Fruit fly (Drosophila melanogaster) whole organism, embryonic: ENCODE results near the gene ph-d.
A peak's percentile ranks its signal among the peaks of the same experiment; 100 is the strongest.

Source experiments
- Awh ChIP-seq: fragments of 200-800 bp; sonication (Bioruptor generic); IDR thresholded peaks from 2 replicates; pipeline ENCODE4, ENCODE4 v1.3.6; 2022; ENCODE audit warnings: missing biosample characterization, missing genetic modification characterization
- Blimp-1 ChIP-seq: fragments of 200-800 bp; sonication (Bioruptor generic); optimal IDR thresholded peaks from 3 replicates; lab custom pipeline; 2018; ENCODE audit warnings: missing biosample characterization, missing genetic modification characterization, mild to moderate bottlenecking, moderate library complexity, missing genetic modification reagents
- CG10431 ChIP-seq: fragments of 200-800 bp; sonication (Bioruptor generic); optimal IDR thresholded peaks from 3 replicates; lab custom pipeline; 2018; ENCODE audit warnings: missing biosample characterization, mild to moderate bottlenecking, missing genetic modification characterization
- CG11456 ChIP-seq: fragments of 200-800 bp; sonication (Bioruptor generic); IDR thresholded peaks from 3 replicates; pipeline ENCODE4 v1.3.6; 2022; ENCODE audit warnings: missing biosample characterization, missing genetic modification characterization
- CG11696 ChIP-seq: fragments of 200-800 bp; sonication (Bioruptor generic); IDR thresholded peaks from 2 replicates; pipeline ENCODE4 v1.3.6; 2022; ENCODE audit warnings: missing biosample characterization, missing genetic modification characterization
- CG13123 ChIP-seq: fragments of 200-800 bp; sonication (Bioruptor generic); optimal IDR thresholded peaks from 2 replicates; lab custom pipeline; 2016; ENCODE audit warnings: missing biosample characterization, missing genetic modification characterization
- CG14965 ChIP-seq: fragments of 200-800 bp; sonication (Bioruptor generic); optimal IDR thresholded peaks from 2 replicates; lab custom pipeline; 2016; ENCODE audit warnings: missing biosample characterization, missing genetic modification characterization, borderline replicate concordance
- CG15269 ChIP-seq: fragments of 200-800 bp; sonication (Bioruptor generic); optimal IDR thresholded peaks from 2 replicates; lab custom pipeline; 2018; ENCODE audit warnings: missing biosample characterization, mild to moderate bottlenecking, missing genetic modification characterization, moderate library complexity
- CG15696 ChIP-seq: fragments of 200-800 bp; sonication (Bioruptor generic); optimal IDR thresholded peaks from 2 replicates; lab custom pipeline; 2019; ENCODE audit warnings: missing biosample characterization, mild to moderate bottlenecking, missing genetic modification characterization, moderate library complexity
- CG17359 ChIP-seq: fragments of 200-800 bp; sonication (Bioruptor generic); optimal IDR thresholded peaks from 3 replicates; lab custom pipeline; 2018; ENCODE audit warnings: missing biosample characterization, mild to moderate bottlenecking, missing genetic modification characterization, moderate library complexity
- CG17385 ChIP-seq: fragments of 200-800 bp; sonication (Bioruptor generic); optimal IDR thresholded peaks from 3 replicates; lab custom pipeline; 2018; ENCODE audit warnings: missing biosample characterization, mild to moderate bottlenecking, missing genetic modification characterization
- CG18764 ChIP-seq: fragments of 200-800 bp; sonication (Bioruptor generic); optimal IDR thresholded peaks from 3 replicates; lab custom pipeline; 2016; ENCODE audit warnings: missing biosample characterization, missing genetic modification characterization
- CG2678 ChIP-seq: fragments of 200-800 bp; sonication (Bioruptor generic); optimal IDR thresholded peaks from 3 replicates; lab custom pipeline; 2019; ENCODE audit warnings: missing biosample characterization, mild to moderate bottlenecking, missing genetic modification characterization, moderate library complexity
- CG4730 ChIP-seq: fragments of 200-800 bp; sonication (Bioruptor generic); IDR thresholded peaks from 2 replicates; pipeline ENCODE4 v1.3.6; 2022; ENCODE audit warnings: missing biosample characterization, missing genetic modification characterization
- CG6654 ChIP-seq: fragments of 200-800 bp; sonication (Bioruptor generic); optimal IDR thresholded peaks from 2 replicates; lab custom pipeline; 2017; ENCODE audit warnings: missing biosample characterization, mild to moderate bottlenecking, missing genetic modification characterization
- CG6689 ChIP-seq: fragments of 200-800 bp; sonication (Bioruptor generic); IDR thresholded peaks from 2 replicates; pipeline ENCODE4 v1.3.6; 2022; ENCODE audit warnings: missing biosample characterization, missing genetic modification characterization
- CG6765 ChIP-seq: fragments of 200-800 bp; sonication (Bioruptor generic); optimal IDR thresholded peaks from 3 replicates; lab custom pipeline; 2017; ENCODE audit warnings: missing biosample characterization, mild to moderate bottlenecking, missing genetic modification characterization
- CG7372 ChIP-seq: fragments of 200-800 bp; sonication (Bioruptor generic); IDR thresholded peaks from 2 replicates; pipeline ENCODE4 v1.3.6; 2022; ENCODE audit warnings: missing biosample characterization, missing genetic modification characterization
- Camta ChIP-seq: fragments of 200-800 bp; sonication (Bioruptor generic); optimal IDR thresholded peaks from 2 replicates; lab custom pipeline; 2016; ENCODE audit warnings: missing biosample characterization, missing genetic modification characterization
- D19A ChIP-seq: fragments of 200-800 bp; optimal IDR thresholded peaks from 3 replicates; lab custom pipeline; 2019; ENCODE audit warnings: missing biosample characterization, mild to moderate bottlenecking, missing genetic modification characterization, moderate library complexity
- Elba2 ChIP-seq: fragments of 200-800 bp; sonication (Bioruptor generic); optimal IDR thresholded peaks from 3 replicates; lab custom pipeline; 2016; ENCODE audit warnings: missing biosample characterization, missing genetic modification characterization
- Ets97D ChIP-seq: fragments of 200-800 bp; sonication (Bioruptor generic); optimal IDR thresholded peaks from 3 replicates; lab custom pipeline; 2016; ENCODE audit warnings: missing biosample characterization, missing genetic modification characterization
- Hmr ChIP-seq: fragments of 200-800 bp; sonication (Bioruptor generic); optimal IDR thresholded peaks from 3 replicates; lab custom pipeline; 2017; ENCODE audit warnings: mild to moderate bottlenecking, missing biosample characterization, missing genetic modification reagents, missing genetic modification characterization
- Hr39 ChIP-seq: fragments of >200 bp; optimal IDR thresholded peaks from 2 replicates; lab custom pipeline; 2017
- Hsf ChIP-seq: fragments of 200-800 bp; sonication (Bioruptor generic); optimal IDR thresholded peaks from 3 replicates; lab custom pipeline; 2016; ENCODE audit warnings: missing biosample characterization, missing genetic modification characterization
- MTF-1 ChIP-seq: fragments of 200-800 bp; sonication (Bioruptor generic); optimal IDR thresholded peaks from 2 replicates; lab custom pipeline; 2018; ENCODE audit warnings: missing biosample characterization, mild to moderate bottlenecking, missing genetic modification characterization, borderline replicate concordance
- NC2β ChIP-seq: fragments of 200-800 bp; sonication (Bioruptor generic); optimal IDR thresholded peaks from 2 replicates; lab custom pipeline; 2016; ENCODE audit warnings: missing biosample characterization, missing genetic modification characterization
- TFAM ChIP-seq: fragments of 200-800 bp; sonication (Bioruptor generic); optimal IDR thresholded peaks from 2 replicates; lab custom pipeline; 2017; ENCODE audit warnings: missing biosample characterization, missing genetic modification characterization, inconsistent platforms
- az2 ChIP-seq: fragments of 200-800 bp; sonication (Bioruptor generic); optimal IDR thresholded peaks from 3 replicates; lab custom pipeline; 2016; ENCODE audit warnings: missing biosample characterization, missing genetic modification characterization
- bab2 ChIP-seq: fragments of 200-800 bp; sonication (Bioruptor generic); optimal IDR thresholded peaks from 2 replicates; lab custom pipeline; 2016; ENCODE audit warnings: missing biosample characterization, missing genetic modification characterization
- chif ChIP-seq, 2 experiments: fragments of 200-800 bp; sonication (Bioruptor generic); optimal IDR thresholded peaks; 3 replicates each; lab custom pipeline; 2016; ENCODE audit warnings: missing biosample characterization in 2 of 2, missing genetic modification characterization in 2 of 2
- crc ChIP-seq: fragments of 200-800 bp; sonication (Bioruptor generic); optimal IDR thresholded peaks from 2 replicates; lab custom pipeline; 2016; ENCODE audit warnings: missing biosample characterization, missing genetic modification characterization
- cwo ChIP-seq: fragments of 200-800 bp; sonication (Bioruptor generic); optimal IDR thresholded peaks from 3 replicates; lab custom pipeline; 2017; ENCODE audit warnings: missing biosample characterization, missing genetic modification characterization, mild to moderate bottlenecking, moderate library complexity, missing genetic modification reagents
- dmrt11E ChIP-seq: fragments of 200-800 bp; sonication (Bioruptor generic); optimal IDR thresholded peaks from 3 replicates; lab custom pipeline; 2018; ENCODE audit warnings: missing biosample characterization, mild to moderate bottlenecking, missing genetic modification characterization, moderate library complexity
- gcm ChIP-seq: fragments of 200-800 bp; sonication (Bioruptor generic); optimal IDR thresholded peaks from 2 replicates; lab custom pipeline; 2019; ENCODE audit warnings: missing biosample characterization, mild to moderate bottlenecking, missing genetic modification characterization, moderate library complexity
- kni ChIP-seq: fragments of 200-800 bp; sonication (Bioruptor generic); optimal IDR thresholded peaks from 3 replicates; lab custom pipeline; 2017; ENCODE audit warnings: mild to moderate bottlenecking, missing biosample characterization, missing genetic modification reagents, missing genetic modification characterization
- luna ChIP-seq: fragments of 200-800 bp; sonication (Bioruptor generic); optimal IDR thresholded peaks from 2 replicates; lab custom pipeline; 2016; ENCODE audit warnings: missing biosample characterization, missing genetic modification characterization
- mirr ChIP-seq: fragments of 200-800 bp; sonication (Bioruptor generic); optimal IDR thresholded peaks from 3 replicates; lab custom pipeline; 2018; ENCODE audit warnings: missing biosample characterization, mild to moderate bottlenecking, missing genetic modification characterization
- pho ChIP-seq: fragments of 200-800 bp; sonication (Bioruptor generic); optimal IDR thresholded peaks from 2 replicates; lab custom pipeline; 2016; ENCODE audit warnings: missing biosample characterization, missing genetic modification characterization
- repo ChIP-seq: fragments of 200-800 bp; sonication (Bioruptor generic); optimal IDR thresholded peaks from 2 replicates; lab custom pipeline; 2016; ENCODE audit warnings: missing biosample characterization, missing genetic modification characterization
- salm ChIP-seq: fragments of 200-800 bp; sonication (Bioruptor generic); optimal IDR thresholded peaks from 2 replicates; lab custom pipeline; 2018; ENCODE audit warnings: missing biosample characterization, mild to moderate bottlenecking, missing genetic modification characterization
- sd ChIP-seq: fragments of 200-800 bp; sonication (Bioruptor generic); optimal IDR thresholded peaks from 3 replicates; lab custom pipeline; 2018; ENCODE audit warnings: missing biosample characterization, mild to moderate bottlenecking, missing genetic modification characterization, moderate library complexity
- sens-2 ChIP-seq: fragments of 200-800 bp; sonication (Bioruptor generic); IDR thresholded peaks from 2 replicates; pipeline ENCODE4 v1.3.6; 2022; ENCODE audit warnings: missing biosample characterization, missing genetic modification characterization
- sima ChIP-seq: fragments of 200-800 bp; sonication (Bioruptor generic); optimal IDR thresholded peaks from 2 replicates; lab custom pipeline; 2016; ENCODE audit warnings: missing biosample characterization, missing genetic modification characterization
- slbo ChIP-seq: fragments of 200-800 bp; sonication (Bioruptor generic); IDR thresholded peaks from 2 replicates; pipeline ENCODE4 v1.3.6; 2022; ENCODE audit warnings: missing biosample characterization, missing genetic modification characterization
- sqz ChIP-seq: fragments of 200-800 bp; sonication (Bioruptor generic); optimal IDR thresholded peaks from 3 replicates; lab custom pipeline; 2018; ENCODE audit warnings: missing biosample characterization, mild to moderate bottlenecking, missing genetic modification characterization
- tin ChIP-seq: fragments of 200-800 bp; sonication (Bioruptor generic); optimal IDR thresholded peaks from 3 replicates; lab custom pipeline; 2016; ENCODE audit warnings: missing biosample characterization, missing genetic modification characterization
- ttk ChIP-seq: fragments of 200-800 bp; sonication (Bioruptor generic); IDR thresholded peaks from 2 replicates; pipeline ENCODE4 v2.1.2; 2022; ENCODE audit warnings: missing biosample characterization, missing genetic modification characterization
- unc-4 ChIP-seq: fragments of 200-800 bp; sonication (Bioruptor generic); IDR thresholded peaks from 2 replicates; pipeline ENCODE4 v1.3.6; 2022; ENCODE audit warnings: missing biosample characterization, missing genetic modification characterization; ENCODE audit not compliant: partially characterized antibody
- wor ChIP-seq: fragments of 200-800 bp; sonication (Bioruptor generic); IDR thresholded peaks from 2 replicates; pipeline ENCODE4 v1.3.6; 2022; ENCODE audit warnings: missing biosample characterization, missing genetic modification characterization
- zfh2 ChIP-seq: fragments of 200-800 bp; sonication (Bioruptor generic); optimal IDR thresholded peaks from 2 replicates; lab custom pipeline; 2016; ENCODE audit warnings: missing biosample characterization, missing genetic modification characterization

The ph-d gene

dm6 chrX:2083678-2084162 lies 39.4 kb downstream of the ph-d start (continued):
- TF ChIP-seq CG11696 (GFP tag; lab: Robert Waterston, UW) (peak; percentile 69; the same call in 1 of the 2 replicates), Hsf (GFP tag; lab: Kevin White, UChicago) (peak; percentile 76), crc (peak; percentile 62), unc-4 (no peak), Hmr (GFP tag; lab: Kevin White, UChicago) (peak; percentile 77), gcm (GFP tag; lab: Kevin White, UChicago) (peak; percentile 78), ttk (GFP tag; lab: Robert Waterston, UW) (peak; percentile 84), tin (peak; percentile 82), CG7372 (peak; percentile 58), az2 (peak; percentile 82), pho (GFP tag; lab: Kevin White, UChicago) (peak; percentile 70), luna (no peak), MTF-1 (GFP tag; lab: Kevin White, UChicago) (peak; percentile 50), zfh2 (GFP tag; lab: Kevin White, UChicago) (peak; percentile 44), sens-2 (peak; percentile 69), CG17359 (peak; percentile 82), repo (peak; percentile 69), sd (tag; lab: Kevin White, UChicago) (peak; percentile 53), cwo (GFP tag; lab: Kevin White, UChicago) (peak; percentile 64), Camta (GFP tag; lab: Kevin White, UChicago) (peak; percentile 84), mirr (GFP tag; lab: Kevin White, UChicago) (no peak), CG6765 (GFP tag; lab: Kevin White, UChicago) (no peak), sqz (GFP tag; lab: Kevin White, UChicago) (peak; percentile 17), CG4730 (peak; percentile 81), slbo (GFP tag; lab: Robert Waterston, UW) (peak; percentile 82), TFAM (GFP tag; lab: Kevin White, UChicago) (no peak), Ets97D (GFP tag; lab: Kevin White, UChicago) (peak; percentile 63), chif (GFP tag; optimal IDR thresholded peaks at IDR 0.05; lab: Kevin White, UChicago) (peak; percentile 80 to 85), CG10431 (GFP tag; lab: Kevin White, UChicago) (peak; percentile 29), CG2678 (tag; lab: Kevin White, UChicago) (peak; percentile 74), kni (GFP tag; lab: Kevin White, UChicago) (peak; percentile 85), salm (peak; percentile 76), CG6689 (peak; percentile 82), CG13123 (GFP tag; lab: Kevin White, UChicago) (peak; percentile 27), Hr39 (lab: Kevin White, UChicago) (no peak), wor (GFP tag; lab: Robert Waterston, UW) (peak; percentile 77), CG17385 (GFP tag; lab: Kevin White, UChicago) (peak; percentile 78), NC2β (GFP tag; lab: Kevin White, UChicago) (peak; percentile 77), Awh (GFP tag; lab: Robert Waterston, UW) (peak; percentile 85), CG11456 (GFP tag; lab: Robert Waterston, UW) (peak; percentile 83), CG15269 (tag; lab: Kevin White, UChicago) (peak; percentile 84), CG14965 (GFP tag; lab: Kevin White, UChicago) (peak; percentile 64), dmrt11E (tag; lab: Kevin White, UChicago) (peak; percentile 73), Elba2 (GFP tag; lab: Kevin White, UChicago) (no peak), D19A (peak; percentile 83), sima (GFP tag; lab: Kevin White, UChicago) (no peak), bab2 (GFP tag; lab: Kevin White, UChicago) (peak; percentile 88), CG15696 (tag; lab: Kevin White, UChicago) (peak; percentile 23), Blimp-1 (GFP tag; lab: Kevin White, UChicago) (peak; percentile 84), CG6654 (GFP tag; lab: Kevin White, UChicago) (peak; percentile 41), CG18764 (GFP tag; lab: Kevin White, UChicago) (peak; percentile 72)
